Fruit fly (Drosophila melanogaster): ENCODE results near the gene CG10550.

The CG10550 gene

dm6 chr3R:25308228-25308627, at the start of gene CG10550:
Gene CG10550 (minus strand): TSS chr3R:25308391.
- TF ChIP-seq CG17801 (GFP tag; optimal IDR thresholded peaks at IDR 0.05; ENCODE audit: partially characterized antibody) = no peak

DNA sequence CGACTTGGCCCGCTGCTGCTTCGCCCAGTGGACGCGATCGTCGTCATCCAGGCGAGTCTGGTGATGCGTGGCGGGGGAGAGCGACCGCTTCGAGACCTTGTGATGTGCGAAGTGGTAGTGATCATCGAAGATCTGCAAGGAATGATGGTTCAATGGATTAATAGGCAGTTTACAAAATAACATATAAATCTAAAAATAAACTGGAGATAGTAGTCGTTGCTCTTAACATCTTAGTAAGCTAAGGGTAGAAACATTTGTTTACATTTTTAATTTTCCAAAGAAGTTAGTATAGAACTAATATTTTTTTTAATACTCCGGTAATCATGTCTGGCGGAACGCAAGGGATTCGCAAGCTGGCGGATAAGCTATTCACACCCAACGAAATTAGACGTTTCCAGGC, 49.8 kb upstream of the CG10550 start, which contains the start of gene ND-49L:
TSS of gene ND-49L (plus strand) at position 301 of the 400 bp plus-strand sequence.
- no peak for TF ChIP-seq CG17801 (GFP tag; optimal IDR thresholded peaks at IDR 0.05; ENCODE audit: partially characterized antibody)

DNA sequence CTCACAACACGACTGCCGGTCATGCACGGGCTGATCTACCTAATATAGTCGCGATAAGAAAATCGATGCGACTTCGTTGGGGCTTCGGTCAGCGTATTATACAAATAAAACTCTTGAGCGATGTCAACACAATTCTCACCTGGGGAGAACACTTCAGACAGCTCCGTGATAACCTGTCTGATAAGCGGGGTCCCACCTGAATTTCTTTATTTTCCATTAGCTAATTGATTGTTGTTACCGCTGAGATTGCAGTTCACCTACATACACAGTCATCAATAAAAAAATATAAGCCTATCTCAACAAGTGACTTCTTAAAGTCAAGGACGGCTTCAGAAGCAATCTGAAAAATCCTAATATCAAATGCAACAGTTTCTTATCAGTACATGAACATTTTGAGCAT, 38.7 kb upstream of the CG10550 start, which contains the start of gene tobi:
TSS of gene tobi (minus strand) at position 23 of the 400 bp plus-strand sequence.
- TF ChIP-seq CG17801 (GFP tag; optimal IDR thresholded peaks at IDR 0.05; ENCODE audit: partially characterized antibody) = no peak

- no peak for TF ChIP-seq CG17801 (GFP tag; optimal IDR thresholded peaks at IDR 0.05; ENCODE audit: partially characterized antibody)
Measured at dm6 chr3R:25339952-25340351, 31.8 kb upstream of the CG10550 start, which contains the start of gene rha. Gene rha (plus strand): TSS chr3R:25340252.

- TF ChIP-seq CG17801 (GFP tag; optimal IDR thresholded peaks at IDR 0.05; ENCODE audit: partially characterized antibody) = no peak
Measured at dm6 chr3R:25335065-25335464, 26.9 kb upstream of the CG10550 start, which contains the start of the genes CG10669 and CG11902. Gene CG10669 (minus strand): TSS chr3R:25335243. Gene CG11902 (plus strand): TSS chr3R:25335257.

DNA sequence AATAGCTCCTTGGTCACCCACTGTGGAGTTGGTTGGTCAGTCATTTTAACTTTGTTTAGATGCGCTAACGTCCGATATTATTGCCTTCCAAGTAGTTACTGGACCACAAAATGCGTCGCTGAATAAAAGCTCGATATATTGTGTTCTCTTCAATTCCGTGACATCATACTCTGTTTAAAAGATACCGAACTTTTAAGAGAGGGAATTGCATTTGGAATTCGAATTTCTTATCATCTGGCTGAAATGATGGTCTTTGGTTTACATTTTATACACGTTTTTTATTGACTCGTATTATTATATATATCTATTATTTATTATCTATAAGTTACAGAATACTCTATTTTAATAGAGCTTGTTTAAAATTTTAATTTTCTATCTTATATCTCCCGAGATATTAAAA, 22.9 kb upstream of the CG10550 start, which contains the start of gene CHKov2:
TSS of gene CHKov2 (minus strand) at position 101 of the 400 bp plus-strand sequence.
- TF ChIP-seq CG17801 (GFP tag; optimal IDR thresholded peaks at IDR 0.05; ENCODE audit: partially characterized antibody) = no peak

- TF ChIP-seq CG17801 (GFP tag; optimal IDR thresholded peaks at IDR 0.05; ENCODE audit: partially characterized antibody) = no peak
Measured at dm6 chr3R:25329079-25329478, 20.9 kb upstream of the CG10550 start, which contains the start of gene CHKov1. Gene CHKov1 (minus strand): TSS chr3R:25329316.

dm6 chr3R:25322657-25323056, 14.5 kb upstream of the CG10550 start, which contains the start of gene CG10562:
Gene CG10562 (minus strand): TSS chr3R:25322757.
- TF ChIP-seq CG17801 (GFP tag; optimal IDR thresholded peaks at IDR 0.05; ENCODE audit: partially characterized antibody) = no peak

DNA sequence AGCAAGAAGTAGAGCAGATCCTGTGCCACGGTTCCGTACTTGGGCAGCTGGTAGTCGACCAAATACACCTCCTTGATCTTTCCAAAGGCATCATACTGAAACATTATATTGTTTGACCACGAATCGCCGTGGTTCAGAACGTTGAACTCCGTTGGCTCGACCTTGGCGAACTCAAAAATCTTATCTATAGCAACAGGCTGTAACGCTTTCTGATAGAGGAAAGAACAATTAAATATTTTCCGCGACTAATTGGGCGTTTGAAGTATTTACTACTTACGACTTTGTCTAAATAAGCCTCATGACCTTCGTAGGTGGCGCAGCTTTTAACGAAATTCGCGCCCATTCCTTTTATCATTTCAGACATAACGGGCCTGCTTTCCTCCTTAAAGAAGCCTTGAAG, 13.5 kb upstream of the CG10550 start:
- TF ChIP-seq CG17801 (GFP tag; optimal IDR thresholded peaks at IDR 0.05; ENCODE audit: partially characterized antibody) = no peak

DNA sequence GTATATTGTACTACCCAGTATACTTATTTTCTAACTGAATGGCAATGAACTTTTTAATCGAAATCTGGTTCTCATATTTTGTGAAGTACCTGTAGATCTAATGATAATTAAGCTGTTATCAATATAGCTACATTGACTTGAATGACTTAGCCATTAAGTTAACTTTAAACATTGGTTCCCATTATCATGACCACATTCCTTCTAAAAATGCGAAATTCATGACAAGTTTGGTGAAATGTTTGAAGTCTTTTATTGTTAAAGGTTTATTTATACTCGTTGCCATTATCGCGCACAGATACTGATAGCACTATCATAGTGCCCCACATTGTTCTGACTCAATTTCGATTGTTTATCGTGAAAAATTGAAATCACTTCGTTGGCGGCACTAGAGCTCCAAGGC, 12.7 kb upstream of the CG10550 start:
- TF ChIP-seq CG17801 (GFP tag; optimal IDR thresholded peaks at IDR 0.05; ENCODE audit: partially characterized antibody) = no peak

- TF ChIP-seq CG17801 (GFP tag; optimal IDR thresholded peaks at IDR 0.05; ENCODE audit: partially characterized antibody) = no peak
Measured at dm6 chr3R:25320051-25320705, 12.0 kb upstream of the CG10550 start, which contains the start of gene CG10560. Gene CG10560 (minus strand): TSS chr3R:25320101.

- TF ChIP-seq CG17801 (GFP tag; optimal IDR thresholded peaks at IDR 0.05; ENCODE audit: partially characterized antibody) = no peak
Measured at dm6 chr3R:25318011-25318410, 9.8 kb upstream of the CG10550 start, which contains the start of gene CG10553. Gene CG10553 (minus strand): TSS chr3R:25318111.

- TF ChIP-seq CG17801 (GFP tag; optimal IDR thresholded peaks at IDR 0.05; ENCODE audit: partially characterized antibody) = no peak
Measured at dm6 chr3R:25316016-25316415, 7.8 kb upstream of the CG10550 start, which contains the start of gene CG10559. Gene CG10559 (minus strand): TSS chr3R:25316116.

dm6 chr3R:25313771-25314170, 5.6 kb upstream of the CG10550 start, which contains the start of gene CG31087:
Gene CG31087 (minus strand): TSS chr3R:25313833.
- no peak for TF ChIP-seq CG17801 (GFP tag; optimal IDR thresholded peaks at IDR 0.05; ENCODE audit: partially characterized antibody)

dm6 chr3R:25312583-25312982, 4.4 kb upstream of the CG10550 start:
- TF ChIP-seq CG17801 (GFP tag; optimal IDR thresholded peaks at IDR 0.05; ENCODE audit: partially characterized antibody) = no peak

dm6 chr3R:25310843-25311242, 2.7 kb upstream of the CG10550 start, which contains the start of gene CG31099:
Gene CG31099 (minus strand): TSS chr3R:25310943.
- no peak for TF ChIP-seq CG17801 (GFP tag; optimal IDR thresholded peaks at IDR 0.05; ENCODE audit: partially characterized antibody)
